Worm (Caenorhabditis elegans) whole organism, L1 larva: ENCODE measurements around the gene C30A5.10.

ENCODE experiments used
- ces-1 ChIP-seq: fragments of 150-350 bp; optimal IDR thresholded peaks from 2 replicates; lab custom pipeline; 2014; ENCODE audit warnings: missing biosample characterization, missing genetic modification reagents, missing genetic modification characterization
- lin-15B ChIP-seq: fragments of 150-350 bp; sonication (generic microtip); optimal IDR thresholded peaks from 3 replicates; lab custom pipeline; 2014; ENCODE audit warnings: missing biosample characterization, missing genetic modification characterization
- pax-3 ChIP-seq: fragments of 200-800 bp; sonication (Bioruptor generic); optimal IDR thresholded peaks from 2 replicates; lab custom pipeline; 2018; ENCODE audit warnings: mild to moderate bottlenecking, missing genetic modification characterization, moderate library complexity, missing compliant biosample characterization

ce11 chrIII:8242809-8243208 lies 33.1 kb upstream of the C30A5.10 start, which contains the start of gene C02F5.12:
- TF ChIP-seq ces-1 (GFP tag; lab: Kevin White, UChicago) (no peak), pax-3 (tag; lab: Kevin White, UChicago) (no peak), lin-15B (no peak)
